Worm (Caenorhabditis elegans) whole organism, dauer: ENCODE measurements around the gene Y45F10D.6.

Experiments used
- unc-62 ChIP-seq: sonication (generic microtip); optimal IDR thresholded peaks from 2 replicates; lab custom pipeline; 2017; ENCODE audit warnings: missing biosample characterization, missing genetic modification reagents, missing genetic modification characterization

The Y45F10D.6 gene

ce11 chrIV:13778710-13779109 lies 19.0 kb downstream of the Y45F10D.6 start, which contains the start of gene gly-10:
gly-10 (plus strand) TSS chrIV:13779096.
- no peak for TF ChIP-seq unc-62 (GFP tag; lab: Kevin White, UChicago)

- TF ChIP-seq unc-62 (GFP tag; lab: Kevin White, UChicago), result no peak
Measured at ce11 chrIV:13777480-13777879, 20.2 kb downstream of the Y45F10D.6 start, which contains the start of gene rpl-18. rpl-18 (plus strand) TSS chrIV:13777865.

ce11 chrIV:13776745-13777144 lies 21.0 kb downstream of the Y45F10D.6 start:
- no peak for TF ChIP-seq unc-62 (GFP tag; lab: Kevin White, UChicago)

ce11 chrIV:13776115-13776514 lies 21.6 kb downstream of the Y45F10D.6 start, which contains the start of gene Y45F10D.16:
Y45F10D.16 (plus strand) TSS chrIV:13776415.
- no peak for TF ChIP-seq unc-62 (GFP tag; lab: Kevin White, UChicago)

ce11 chrIV:13774578-13774977 lies 23.1 kb downstream of the Y45F10D.6 start, which contains the start of gene Y45F10D.2:
Y45F10D.2 (minus strand) TSS chrIV:13774678.
- no peak for TF ChIP-seq unc-62 (GFP tag; lab: Kevin White, UChicago)

- no peak for TF ChIP-seq unc-62 (GFP tag; lab: Kevin White, UChicago)
Measured at ce11 chrIV:13764708-13765107, 33.0 kb downstream of the Y45F10D.6 start.

ce11 chrIV:13763449-13763848 lies 34.3 kb downstream of the Y45F10D.6 start:
- TF ChIP-seq unc-62 (GFP tag; lab: Kevin White, UChicago), result no peak

ce11 chrIV:13755619-13756018 lies 42.1 kb downstream of the Y45F10D.6 start:
- TF ChIP-seq unc-62 (GFP tag; lab: Kevin White, UChicago), result no peak

- TF ChIP-seq unc-62 (GFP tag; lab: Kevin White, UChicago), result no peak
Measured at ce11 chrIV:13750033-13750432, 47.7 kb downstream of the Y45F10D.6 start, which contains the start of gene sorb-1. sorb-1 (plus strand) TSS chrIV:13750333.

- no peak for TF ChIP-seq unc-62 (GFP tag; lab: Kevin White, UChicago)
Measured at ce11 chrIV:13748798-13749197, 48.9 kb downstream of the Y45F10D.6 start.
